Worm (Caenorhabditis elegans) whole organism, young adult: ENCODE results near the gene pho-6.

Experiments
- B0019.2 ChIP-seq: fragments of 200-800 bp; sonication (Bioruptor generic); conservative IDR thresholded peaks from 2 replicates; pipeline ENCODE4 v1.3.6; 2022; ENCODE audit warnings: missing genetic modification reagents, missing genetic modification characterization, missing compliant biosample characterization
- B0035.1 ChIP-seq: sonication (generic microtip); optimal IDR thresholded peaks from 2 replicates; lab custom pipeline; 2016; ENCODE audit warnings: missing genetic modification characterization, mild to moderate bottlenecking, missing compliant biosample characterization, missing genotype, missing genetic modification reagents
- B0261.1 ChIP-seq: sonication (generic microtip); optimal IDR thresholded peaks from 2 replicates; lab custom pipeline; 2016; ENCODE audit warnings: mild to moderate bottlenecking, missing genetic modification characterization, moderate library complexity, missing compliant biosample characterization
- B0336.3 ChIP-seq: fragments of 200-800 bp; sonication (Bioruptor generic); IDR thresholded peaks from 2 replicates; pipeline ENCODE4 v1.3.6; 2022; ENCODE audit warnings: missing genetic modification characterization, missing compliant biosample characterization
- C06A6.2 ChIP-seq: fragments of 200-800 bp; sonication (Bioruptor generic); conservative IDR thresholded peaks from 2 replicates; pipeline ENCODE4 v1.3.6; 2022; ENCODE audit warnings: missing genetic modification characterization, missing compliant biosample characterization
- C17E4.6 ChIP-seq: fragments of 200-800 bp; sonication (Bioruptor generic); IDR thresholded peaks from 2 replicates; pipeline ENCODE4 v1.3.6; 2022; ENCODE audit warnings: missing genetic modification reagents, missing genetic modification characterization, missing compliant biosample characterization
- F10E7.11 ChIP-seq: sonication (generic microtip); optimal IDR thresholded peaks from 2 replicates; lab custom pipeline; 2017; ENCODE audit warnings: mild to moderate bottlenecking, missing genetic modification characterization, moderate library complexity, missing compliant biosample characterization
- F23B12.7 ChIP-seq: sonication (generic microtip); optimal IDR thresholded peaks from 2 replicates; lab custom pipeline; 2017; ENCODE audit warnings: missing genetic modification characterization, mild to moderate bottlenecking, missing compliant biosample characterization, antibody characterized with exemption, moderate library complexity; ENCODE audit not compliant: insufficient read depth
- F33H1.4 ChIP-seq: fragments of 200-800 bp; sonication (Bioruptor generic); IDR thresholded peaks from 2 replicates; pipeline ENCODE4 v1.3.6; 2022; ENCODE audit warnings: missing genetic modification reagents, missing genetic modification characterization, missing compliant biosample characterization
- F37B4.10 ChIP-seq: fragments of 200-800 bp; sonication (Bioruptor generic); IDR thresholded peaks from 2 replicates; pipeline ENCODE4 v1.3.6; 2022; ENCODE audit warnings: missing genetic modification characterization, missing compliant biosample characterization
- F49E8.2 ChIP-seq: sonication (generic microtip); optimal IDR thresholded peaks from 3 replicates; lab custom pipeline; 2017; ENCODE audit warnings: missing genetic modification characterization, mild to moderate bottlenecking, missing compliant biosample characterization, antibody characterized with exemption, moderate library complexity; ENCODE audit not compliant: insufficient read depth
- F52B5.7 ChIP-seq: sonication (generic microtip); optimal IDR thresholded peaks from 2 replicates; lab custom pipeline; 2016; ENCODE audit warnings: mild to moderate bottlenecking, missing genetic modification characterization, missing compliant biosample characterization
- K12H6.12 ChIP-seq: fragments of 200-800 bp; sonication (Bioruptor generic); optimal IDR thresholded peaks from 2 replicates; lab custom pipeline; 2018; ENCODE audit warnings: mild to moderate bottlenecking, missing genetic modification characterization, missing compliant biosample characterization
- T07F8.4 ChIP-seq: sonication (generic microtip); optimal IDR thresholded peaks from 2 replicates; lab custom pipeline; 2016; ENCODE audit warnings: mild to moderate bottlenecking, missing genetic modification characterization, moderate library complexity, missing compliant biosample characterization
- Y53F4B.3 ChIP-seq: fragments of 200-800 bp; sonication (Bioruptor generic); IDR thresholded peaks from 2 replicates; pipeline ENCODE4 v1.3.6; 2022; ENCODE audit warnings: missing genetic modification reagents, missing genetic modification characterization, missing compliant biosample characterization
- Y79H2A.3 ChIP-seq: fragments of 200-800 bp; sonication (Bioruptor generic); conservative IDR thresholded peaks from 2 replicates; pipeline ENCODE4 v1.3.6; 2022; ENCODE audit warnings: missing genetic modification reagents, missing genetic modification characterization, missing compliant biosample characterization
- Y95B8A.8 ChIP-seq: fragments of 200-800 bp; sonication (Bioruptor generic); IDR thresholded peaks from 2 replicates; pipeline ENCODE4 v1.3.6; 2022; ENCODE audit warnings: missing genetic modification reagents, missing genetic modification characterization, missing compliant biosample characterization
- ZK185.1 ChIP-seq: sonication (generic microtip); optimal IDR thresholded peaks from 2 replicates; lab custom pipeline; 2016; ENCODE audit warnings: mild to moderate bottlenecking, missing genetic modification characterization, missing compliant biosample characterization; ENCODE audit not compliant: poor library complexity, severe bottlenecking
- aptf-2 ChIP-seq: fragments of 200-800 bp; sonication (Bioruptor generic); conservative IDR thresholded peaks from 2 replicates; pipeline ENCODE4 v1.3.6; 2022; ENCODE audit warnings: missing genetic modification reagents, missing genetic modification characterization, missing compliant biosample characterization
- aptf-3 ChIP-seq: fragments of 200-800 bp; sonication (Bioruptor generic); IDR thresholded peaks from 2 replicates; pipeline ENCODE4 v1.3.6; 2022; ENCODE audit warnings: missing genetic modification characterization, missing compliant biosample characterization
- attf-6 ChIP-seq: fragments of 200-800 bp; sonication (Bioruptor generic); IDR thresholded peaks from 2 replicates; pipeline ENCODE4 v1.3.6; 2022; ENCODE audit warnings: missing genetic modification reagents, missing genetic modification characterization, missing compliant biosample characterization
- ceh-27 ChIP-seq: fragments of 200-800 bp; sonication (Bioruptor generic); optimal IDR thresholded peaks from 2 replicates; lab custom pipeline; 2018; ENCODE audit warnings: mild to moderate bottlenecking, missing genetic modification characterization, moderate library complexity, missing compliant biosample characterization
- ceh-40 ChIP-seq: fragments of 200-800 bp; sonication (Bioruptor generic); IDR thresholded peaks from 2 replicates; pipeline ENCODE4 v1.3.6; 2022; ENCODE audit warnings: missing genetic modification characterization, missing compliant biosample characterization
- ceh-79 ChIP-seq: sonication (generic microtip); optimal IDR thresholded peaks from 2 replicates; lab custom pipeline; 2017; ENCODE audit warnings: mild to moderate bottlenecking, missing genetic modification characterization, missing compliant biosample characterization
- ceh-91 ChIP-seq: fragments of 200-800 bp; sonication (Bioruptor generic); IDR thresholded peaks from 2 replicates; pipeline ENCODE4 v1.3.6; 2022; ENCODE audit warnings: missing genetic modification reagents, missing genetic modification characterization, missing compliant biosample characterization
- egl-18 ChIP-seq: fragments of 200-800 bp; sonication (Bioruptor generic); IDR thresholded peaks from 2 replicates; pipeline ENCODE4 v1.3.6; 2022; ENCODE audit warnings: missing genetic modification reagents, missing genetic modification characterization, missing compliant biosample characterization
- egl-44 ChIP-seq: fragments of 200-800 bp; sonication (Bioruptor generic); IDR thresholded peaks from 2 replicates; pipeline ENCODE4 v1.3.6; 2022; ENCODE audit warnings: missing genetic modification reagents, missing genetic modification characterization, missing compliant biosample characterization
- ekl-4 ChIP-seq: fragments of 200-800 bp; sonication (Bioruptor generic); IDR thresholded peaks from 2 replicates; pipeline ENCODE4 v1.3.6; 2022; ENCODE audit warnings: missing genetic modification reagents, missing genetic modification characterization, missing compliant biosample characterization
- fkh-3 ChIP-seq: sonication (generic microtip); optimal IDR thresholded peaks from 2 replicates; lab custom pipeline; 2016; ENCODE audit warnings: mild to moderate bottlenecking, missing genetic modification characterization, missing compliant biosample characterization
- gei-17 ChIP-seq: fragments of 200-800 bp; sonication (Bioruptor generic); optimal IDR thresholded peaks from 2 replicates; lab custom pipeline; 2018; ENCODE audit warnings: mild to moderate bottlenecking, missing genetic modification characterization, missing compliant biosample characterization
- hrde-1 ChIP-seq: sonication (generic microtip); optimal IDR thresholded peaks from 2 replicates; lab custom pipeline; 2016; ENCODE audit warnings: missing genetic modification characterization, mild to moderate bottlenecking, missing compliant biosample characterization, moderate library complexity, missing genotype, missing genetic modification reagents, borderline replicate concordance
- lin-40 ChIP-seq: sonication (generic microtip); optimal IDR thresholded peaks from 2 replicates; lab custom pipeline; 2016; ENCODE audit warnings: missing genetic modification characterization, mild to moderate bottlenecking, missing compliant biosample characterization, missing genotype, missing genetic modification reagents
- madf-6 ChIP-seq: fragments of 200-800 bp; sonication (Bioruptor generic); IDR thresholded peaks from 2 replicates; pipeline ENCODE4 v1.3.6; 2022; ENCODE audit warnings: missing genetic modification reagents, missing genetic modification characterization, missing compliant biosample characterization
- madf-8 ChIP-seq: fragments of 200-800 bp; sonication (Bioruptor generic); conservative IDR thresholded peaks from 2 replicates; pipeline ENCODE4 v1.3.6; 2022; ENCODE audit warnings: missing genetic modification reagents, missing genetic modification characterization, missing compliant biosample characterization
- mcd-1 ChIP-seq: fragments of 200-800 bp; sonication (Bioruptor generic); IDR thresholded peaks from 2 replicates; pipeline ENCODE4 v1.3.6; 2022; ENCODE audit warnings: missing genetic modification reagents, missing genetic modification characterization, missing compliant biosample characterization
- mel-28 ChIP-seq: sonication (generic microtip); optimal IDR thresholded peaks from 2 replicates; lab custom pipeline; 2016; ENCODE audit warnings: borderline replicate concordance, mild to moderate bottlenecking, missing genetic modification characterization, missing compliant biosample characterization
- mxl-1 ChIP-seq: sonication (generic microtip); optimal IDR thresholded peaks from 2 replicates; lab custom pipeline; 2016; ENCODE audit warnings: missing genetic modification characterization, missing compliant biosample characterization
- nfya-1 ChIP-seq: sonication (generic microtip); optimal IDR thresholded peaks from 2 replicates; lab custom pipeline; 2017; ENCODE audit warnings: antibody characterized with exemption, missing compliant biosample characterization, missing genetic modification characterization, borderline replicate concordance; ENCODE audit not compliant: insufficient read depth
- nfyb-1 ChIP-seq: fragments of 200-800 bp; sonication (Bioruptor generic); IDR thresholded peaks from 2 replicates; pipeline ENCODE4 v1.3.6; 2022; ENCODE audit warnings: missing genetic modification reagents, missing genetic modification characterization, missing compliant biosample characterization
- nhr-120 ChIP-seq: fragments of 200-800 bp; sonication (Bioruptor generic); IDR thresholded peaks from 2 replicates; pipeline ENCODE4 v1.3.6; 2022; ENCODE audit warnings: missing genetic modification characterization, missing compliant biosample characterization
- nhr-80 ChIP-seq: sonication (generic microtip); optimal IDR thresholded peaks from 2 replicates; lab custom pipeline; 2016; ENCODE audit warnings: missing genetic modification characterization, missing compliant biosample characterization
- sdz-38 ChIP-seq: sonication (generic microtip); optimal IDR thresholded peaks from 2 replicates; lab custom pipeline; 2016; ENCODE audit warnings: missing genotype, missing genetic modification characterization, missing compliant biosample characterization
- somi-1 ChIP-seq: fragments of 200-800 bp; sonication (Bioruptor generic); optimal IDR thresholded peaks from 2 replicates; lab custom pipeline; 2018; ENCODE audit warnings: mild to moderate bottlenecking, missing genetic modification characterization, missing compliant biosample characterization
- tbp1 ChIP-seq: fragments of 200-800 bp; sonication (Bioruptor generic); optimal IDR thresholded peaks from 2 replicates; lab custom pipeline; 2018; ENCODE audit warnings: mild to moderate bottlenecking, missing genetic modification characterization, missing compliant biosample characterization
- xnd-1 ChIP-seq: sonication (generic microtip); optimal IDR thresholded peaks from 2 replicates; lab custom pipeline; 2016; ENCODE audit warnings: missing genotype, missing genetic modification reagents, missing genetic modification characterization, missing compliant biosample characterization
- zfh-2 ChIP-seq: fragments of 200-800 bp; sonication (Bioruptor generic); conservative IDR thresholded peaks from 2 replicates; pipeline ENCODE4 v1.3.6; 2022; ENCODE audit warnings: missing genetic modification reagents, missing genetic modification characterization, missing compliant biosample characterization
- zim-3 ChIP-seq: sonication (generic microtip); optimal IDR thresholded peaks from 2 replicates; lab custom pipeline; 2017; ENCODE audit warnings: mild to moderate bottlenecking, missing genetic modification characterization, moderate library complexity, missing compliant biosample characterization
- ztf-18 ChIP-seq: sonication (generic microtip); optimal IDR thresholded peaks from 2 replicates; lab custom pipeline; 2016; ENCODE audit warnings: missing genotype, mild to moderate bottlenecking, missing genetic modification characterization, missing compliant biosample characterization
- ztf-3 ChIP-seq: fragments of 200-800 bp; sonication (Bioruptor generic); optimal IDR thresholded peaks from 2 replicates; lab custom pipeline; 2018; ENCODE audit warnings: mild to moderate bottlenecking, missing genetic modification characterization, missing compliant biosample characterization

pho-6 gene

DNA sequence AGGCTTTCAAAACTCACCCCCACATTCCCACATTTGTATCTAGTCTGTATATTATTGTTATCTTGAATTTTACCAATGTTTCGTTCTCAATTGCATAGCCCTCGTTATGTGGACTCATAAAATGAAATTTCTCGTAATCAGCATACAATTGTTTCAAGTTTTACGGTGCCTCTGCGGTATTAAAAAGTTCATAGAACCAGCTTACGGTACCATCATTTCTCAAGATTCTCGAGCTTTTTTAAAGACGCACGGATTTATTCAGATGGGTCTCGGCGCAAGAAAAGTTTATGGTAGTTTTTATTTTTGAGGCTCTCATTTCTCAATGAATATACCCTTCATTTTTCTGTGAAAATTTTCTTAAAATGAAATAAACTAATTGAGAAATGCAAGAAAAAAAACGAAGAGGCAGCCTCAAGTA lies 20.9 kb upstream of the pho-6 start:
- no peak for TF ChIP-seq T07F8.4 (tag; lab: Kevin White, UChicago)
- TF ChIP-seq C06A6.2 (GFP tag; lab: Robert Waterston, UW): no peak; the same call in 1 of the 2 replicates
- TF ChIP-seq ceh-27 (GFP tag; lab: Kevin White, UChicago): no peak
- peak; percentile 69 for TF ChIP-seq F33H1.4 (GFP tag; lab: Robert Waterston, UW)
- peak; percentile 87 for TF ChIP-seq Y95B8A.8 (GFP tag; lab: Robert Waterston, UW)
- TF ChIP-seq fkh-3 (tag; lab: Kevin White, UChicago): peak; percentile 45
- TF ChIP-seq aptf-3 (GFP tag; lab: Robert Waterston, UW): 0 out of 2 replicates have a peak, but pooled peaks have one; percentile 11
- TF ChIP-seq madf-6 (GFP tag; lab: Robert Waterston, UW): peak; percentile 86
- TF ChIP-seq B0019.2: 0 out of 2 replicates have a peak, but pooled peaks have one; percentile 36
- no peak; the same call in 1 of the 2 replicates for TF ChIP-seq C17E4.6 (GFP tag; lab: Robert Waterston, UW)
- TF ChIP-seq F52B5.7 (tag; lab: Kevin White, UChicago): peak; percentile 80
- TF ChIP-seq ceh-40 (GFP tag; lab: Robert Waterston, UW): no peak
- TF ChIP-seq egl-18 (GFP tag; lab: Robert Waterston, UW): no peak
- TF ChIP-seq ekl-4: peak; percentile 87
- TF ChIP-seq aptf-2: no peak
- TF ChIP-seq Y53F4B.3: no peak
- TF ChIP-seq gei-17 (GFP tag; lab: Kevin White, UChicago): no peak
- no peak for TF ChIP-seq nhr-80 (tag; lab: Kevin White, UChicago)
- TF ChIP-seq F23B12.7 (tag; lab: Kevin White, UChicago): no peak
- no peak for TF ChIP-seq zfh-2 (GFP tag; lab: Robert Waterston, UW)
- TF ChIP-seq xnd-1 (tag; lab: Kevin White, UChicago): peak; percentile 68
- no peak; the same call in 1 of the 2 replicates for TF ChIP-seq egl-44 (GFP tag; lab: Robert Waterston, UW)
- TF ChIP-seq B0336.3: peak; percentile 95
- TF ChIP-seq nhr-120: no peak
- no peak for TF ChIP-seq ceh-91
- no peak for TF ChIP-seq ztf-3 (GFP tag; lab: Kevin White, UChicago)
- TF ChIP-seq mxl-1 (tag; lab: Kevin White, UChicago): no peak
- TF ChIP-seq F10E7.11: peak; percentile 54
- TF ChIP-seq Y79H2A.3 (GFP tag; lab: Robert Waterston, UW): peak; percentile 94
- peak; percentile 47 for TF ChIP-seq B0035.1
- TF ChIP-seq madf-8 (GFP tag; lab: Robert Waterston, UW): no peak
- peak; percentile 47 for TF ChIP-seq tbp1
- TF ChIP-seq ceh-79 (tag; lab: Kevin White, UChicago): peak; percentile 66
- TF ChIP-seq mel-28 (tag; lab: Kevin White, UChicago): no peak
- TF ChIP-seq nfyb-1: peak; percentile 70
- TF ChIP-seq zim-3 (tag; lab: Kevin White, UChicago): no peak
- TF ChIP-seq hrde-1 (tag; lab: Kevin White, UChicago): peak; percentile 79
- TF ChIP-seq F49E8.2 (tag; lab: Kevin White, UChicago): peak; percentile 77
- peak; percentile 55 for TF ChIP-seq ztf-18 (tag; lab: Kevin White, UChicago)
- no peak for TF ChIP-seq nfya-1 (tag; lab: Kevin White, UChicago)
- TF ChIP-seq F37B4.10 (GFP tag; lab: Robert Waterston, UW): no peak
- TF ChIP-seq attf-6 (GFP tag; lab: Robert Waterston, UW): peak; percentile 88
- TF ChIP-seq sdz-38: no peak
- TF ChIP-seq K12H6.12 (tag; lab: Kevin White, UChicago): no peak
- no peak for TF ChIP-seq somi-1 (GFP tag; lab: Kevin White, UChicago)
- TF ChIP-seq lin-40 (tag; lab: Kevin White, UChicago): no peak
- peak; percentile 43; the same call in 1 of the 2 replicates for TF ChIP-seq mcd-1 (GFP tag; lab: Robert Waterston, UW)
- no peak for TF ChIP-seq B0261.1 (tag; lab: Kevin White, UChicago)
- no peak for TF ChIP-seq ZK185.1 (tag; lab: Kevin White, UChicago)
